Fruit fly (Drosophila melanogaster) whole organism, prepupa: ENCODE data around the gene CG15386.

Experiments
- CG10631 ChIP-seq: fragments of 200-800 bp; sonication (Bioruptor generic); optimal IDR thresholded peaks from 2 replicates; lab custom pipeline; 2016; ENCODE audit warnings: missing biosample characterization, missing genetic modification characterization
- CG11294 ChIP-seq: fragments of 200-800 bp; sonication (Bioruptor generic); IDR thresholded peaks from 2 replicates; pipeline ENCODE4 v1.3.6; 2022; ENCODE audit warnings: missing biosample characterization, missing genetic modification characterization
- CG11902 ChIP-seq: fragments of 200-800 bp; sonication (Bioruptor generic); optimal IDR thresholded peaks from 3 replicates; lab custom pipeline; 2016; ENCODE audit warnings: missing biosample characterization, missing genetic modification characterization
- CG16779 ChIP-seq: fragments of 200-800 bp; sonication (Bioruptor generic); optimal IDR thresholded peaks from 3 replicates; lab custom pipeline; 2017; ENCODE audit warnings: missing biosample characterization, mild to moderate bottlenecking, missing genetic modification characterization
- CG3032 ChIP-seq: fragments of 200-800 bp; optimal IDR thresholded peaks from 2 replicates; lab custom pipeline; 2019; ENCODE audit warnings: missing biosample characterization, mild to moderate bottlenecking, missing genetic modification characterization, moderate library complexity
- CG31627 ChIP-seq: fragments of 200-800 bp; sonication (Bioruptor generic); optimal IDR thresholded peaks from 3 replicates; lab custom pipeline; 2016; ENCODE audit warnings: missing biosample characterization, missing genetic modification characterization
- CG32006 ChIP-seq: fragments of 200-800 bp; sonication (Bioruptor generic); optimal IDR thresholded peaks from 3 replicates; lab custom pipeline; 2017; ENCODE audit warnings: missing biosample characterization, mild to moderate bottlenecking, missing genetic modification characterization
- CG34406 ChIP-seq: fragments of 200-800 bp; sonication (Bioruptor generic); optimal IDR thresholded peaks from 3 replicates; lab custom pipeline; 2016; ENCODE audit warnings: missing biosample characterization, missing genetic modification characterization
- CG3919 ChIP-seq: fragments of 200-800 bp; sonication (Bioruptor generic); optimal IDR thresholded peaks from 3 replicates; lab custom pipeline; 2016; ENCODE audit warnings: missing biosample characterization, missing genetic modification characterization
- CG6792 ChIP-seq: fragments of 200-800 bp; sonication (Bioruptor generic); optimal IDR thresholded peaks from 3 replicates; lab custom pipeline; 2016; ENCODE audit warnings: missing biosample characterization, missing genetic modification characterization
- CG6854 ChIP-seq: fragments of 200-800 bp; sonication (Bioruptor generic); optimal IDR thresholded peaks from 2 replicates; lab custom pipeline; 2017; ENCODE audit warnings: missing biosample characterization, mild to moderate bottlenecking, missing genetic modification characterization
- CG7368 ChIP-seq: fragments of 200-800 bp; sonication (Bioruptor generic); optimal IDR thresholded peaks from 3 replicates; lab custom pipeline; 2016; ENCODE audit warnings: missing biosample characterization, missing genetic modification characterization
- CG8119 ChIP-seq: fragments of 200-800 bp; sonication (Bioruptor generic); IDR thresholded peaks from 3 replicates; pipeline ENCODE4 v1.3.6; 2022; ENCODE audit warnings: missing biosample characterization, missing genetic modification characterization
- CG8319 ChIP-seq: fragments of 200-800 bp; sonication (Bioruptor generic); optimal IDR thresholded peaks from 3 replicates; lab custom pipeline; 2016; ENCODE audit warnings: missing biosample characterization, missing genetic modification characterization
- CG9139 ChIP-seq: fragments of 200-800 bp; sonication (Bioruptor generic); optimal IDR thresholded peaks from 3 replicates; lab custom pipeline; 2017; ENCODE audit warnings: missing biosample characterization, mild to moderate bottlenecking, missing genetic modification characterization
- Eip75B ChIP-seq: fragments of 200-800 bp; sonication (Bioruptor generic); optimal IDR thresholded peaks from 3 replicates; lab custom pipeline; 2016; ENCODE audit warnings: missing biosample characterization, missing genetic modification characterization
- Eip78C ChIP-seq: fragments of 200-800 bp; sonication (Bioruptor generic); peaks from one replicate; lab custom pipeline; 2016; ENCODE audit warnings: missing biosample characterization, missing genetic modification characterization
- Ets21C ChIP-seq: fragments of 200-800 bp; sonication (Bioruptor generic); optimal IDR thresholded peaks from 3 replicates; lab custom pipeline; 2016; ENCODE audit warnings: missing biosample characterization, missing genetic modification characterization
- Ets96B ChIP-seq: fragments of 200-800 bp; optimal IDR thresholded peaks from 2 replicates; lab custom pipeline; 2019; ENCODE audit warnings: missing biosample characterization, mild to moderate bottlenecking, missing genetic modification characterization, moderate library complexity
- Hr39 ChIP-seq: fragments of 200-800 bp; sonication (Bioruptor generic); optimal IDR thresholded peaks from 2 replicates; lab custom pipeline; 2016; ENCODE audit warnings: missing biosample characterization, missing genetic modification characterization
- Lpt ChIP-seq: fragments of 200-800 bp; sonication (Bioruptor generic); optimal IDR thresholded peaks from 3 replicates; lab custom pipeline; 2016; ENCODE audit warnings: missing biosample characterization, missing genetic modification characterization
- Met ChIP-seq: fragments of 200-800 bp; sonication (Bioruptor generic); optimal IDR thresholded peaks from 3 replicates; lab custom pipeline; 2016; ENCODE audit warnings: missing biosample characterization, missing genetic modification characterization
- Sox102F ChIP-seq: fragments of 200-800 bp; sonication (Bioruptor generic); optimal IDR thresholded peaks from 2 replicates; lab custom pipeline; 2016; ENCODE audit warnings: missing biosample characterization, mild to moderate bottlenecking, missing genetic modification characterization
- Sox14 ChIP-seq: fragments of 200-800 bp; sonication (Bioruptor generic); optimal IDR thresholded peaks from 3 replicates; lab custom pipeline; 2016; ENCODE audit warnings: missing biosample characterization, missing genetic modification characterization
- Sox15 ChIP-seq: fragments of 200-800 bp; sonication (Bioruptor generic); optimal IDR thresholded peaks from 3 replicates; lab custom pipeline; 2016; ENCODE audit warnings: missing biosample characterization, missing genetic modification characterization
- achi ChIP-seq: fragments of 200-800 bp; sonication (Bioruptor generic); optimal IDR thresholded peaks from 3 replicates; lab custom pipeline; 2016; ENCODE audit warnings: missing biosample characterization, missing genetic modification characterization
- cyc ChIP-seq: fragments of 200-800 bp; sonication (Bioruptor generic); optimal IDR thresholded peaks from 3 replicates; lab custom pipeline; 2016; ENCODE audit warnings: missing biosample characterization, missing genetic modification characterization
- dac ChIP-seq: fragments of 200-800 bp; sonication (Bioruptor generic); optimal IDR thresholded peaks from 2 replicates; lab custom pipeline; 2017; ENCODE audit warnings: missing biosample characterization, mild to moderate bottlenecking, missing genetic modification characterization
- eg ChIP-seq: fragments of 200-800 bp; sonication (Bioruptor generic); IDR thresholded peaks from 3 replicates; pipeline ENCODE4 v1.3.6; 2022; ENCODE audit warnings: missing biosample characterization, missing genetic modification characterization
- esn ChIP-seq: fragments of 200-800 bp; sonication (Bioruptor generic); optimal IDR thresholded peaks from 2 replicates; lab custom pipeline; 2016; ENCODE audit warnings: missing biosample characterization, mild to moderate bottlenecking, missing genetic modification characterization, moderate library complexity
- fd85E ChIP-seq: fragments of 200-800 bp; sonication (Bioruptor generic); optimal IDR thresholded peaks from 3 replicates; lab custom pipeline; 2016; ENCODE audit warnings: missing biosample characterization, missing genetic modification characterization
- fkh ChIP-seq: fragments of 200-800 bp; sonication (Bioruptor generic); optimal IDR thresholded peaks from 3 replicates; lab custom pipeline; 2017; ENCODE audit warnings: missing biosample characterization, mild to moderate bottlenecking, missing genetic modification characterization, moderate library complexity
- net ChIP-seq: fragments of 200-800 bp; sonication (Bioruptor generic); optimal IDR thresholded peaks from 3 replicates; lab custom pipeline; 2016; ENCODE audit warnings: missing biosample characterization, missing genetic modification characterization
- pdm3 ChIP-seq: fragments of 200-800 bp; sonication (Bioruptor generic); optimal IDR thresholded peaks from 3 replicates; lab custom pipeline; 2016; ENCODE audit warnings: missing biosample characterization, missing genetic modification characterization
- salr ChIP-seq, 2 experiments: fragments of 200-800 bp; sonication (Bioruptor generic); optimal IDR thresholded peaks; 3 replicates each; lab custom pipeline; 2016 to 2018; ENCODE audit warnings: missing biosample characterization in 2 of 2, missing genetic modification characterization in 2 of 2, mild to moderate bottlenecking in 1 of 2
- ss ChIP-seq, 2 experiments: fragments of 200-800 bp; sonication (Bioruptor generic); optimal IDR thresholded peaks; 2 replicates in 1 of 2; 3 replicates in 1 of 2; lab custom pipeline; 2017 to 2018; ENCODE audit warnings: mild to moderate bottlenecking in 2 of 2, missing biosample characterization in 2 of 2, missing genetic modification characterization in 2 of 2, moderate library complexity in 1 of 2
- topi ChIP-seq: fragments of 200-800 bp; sonication (Bioruptor generic); optimal IDR thresholded peaks from 3 replicates; lab custom pipeline; 2016; ENCODE audit warnings: missing biosample characterization, missing genetic modification characterization

The CG15386 gene

dm6 chr2L:2217067-2217684 lies at the start of gene CG15386, which contains the start of the genes CG42371 and mio:
Gene CG15386 (minus strand): TSS chr2L:2217246.
Gene CG42371 (minus strand): TSS chr2L:2217246.
Gene mio (plus strand): TSS chr2L:2217290.
- TF ChIP-seq Ets96B (tag; lab: Kevin White, UChicago): peak; percentile 11
- TF ChIP-seq ss (GFP tag; optimal IDR thresholded peaks at IDR 0.05; lab: Kevin White, UChicago): peak in 1 of 2 experiments; percentile 51
- TF ChIP-seq Sox14 (GFP tag; lab: Kevin White, UChicago): peak; percentile 30
- peak; percentile 35 for TF ChIP-seq fkh (GFP tag; lab: Kevin White, UChicago)
- TF ChIP-seq CG3032 (tag; lab: Kevin White, UChicago): peak; percentile 5
- TF ChIP-seq Eip78C: peak; percentile 59
- no peak for TF ChIP-seq CG6792
- TF ChIP-seq Eip75B (GFP tag; lab: Kevin White, UChicago): no peak
- peak; percentile 42 for TF ChIP-seq esn (GFP tag; lab: Kevin White, UChicago)
- TF ChIP-seq topi (GFP tag; lab: Kevin White, UChicago): peak; percentile 38
- TF ChIP-seq CG6854 (GFP tag; lab: Kevin White, UChicago): peak; percentile 11
- no peak for TF ChIP-seq Sox15
- TF ChIP-seq cyc: peak; percentile 1
- TF ChIP-seq, all 60 proteins: peak for 10

- TF ChIP-seq CG7368: no peak
- no peak for TF ChIP-seq CG3919
- TF ChIP-seq Lpt: no peak
- TF ChIP-seq pdm3 (GFP tag; lab: Kevin White, UChicago): no peak
- TF ChIP-seq Ets21C: no peak
- no peak for TF ChIP-seq ss (GFP tag; optimal IDR thresholded peaks at IDR 0.05; lab: Kevin White, UChicago)
- TF ChIP-seq CG16779 (tag; lab: Kevin White, UChicago): no peak
- TF ChIP-seq Eip78C: no peak
- no peak for TF ChIP-seq Met (GFP tag; lab: Kevin White, UChicago)
- no peak for TF ChIP-seq CG31627 (GFP tag; lab: Kevin White, UChicago)
- no peak for TF ChIP-seq Sox102F (GFP tag; lab: Kevin White, UChicago)
- TF ChIP-seq Eip75B (GFP tag; lab: Kevin White, UChicago): no peak
- no peak for TF ChIP-seq net (GFP tag; lab: Kevin White, UChicago)
- no peak for TF ChIP-seq CG34406
- no peak for TF ChIP-seq Hr39
- no peak for TF ChIP-seq achi (GFP tag; lab: Kevin White, UChicago)
- no peak for TF ChIP-seq CG11294
- TF ChIP-seq CG8319 (GFP tag; lab: Kevin White, UChicago): no peak
Observed at dm6 chr2L:2265221-2265620, 48.2 kb upstream of the CG15386 start, which contains the start of gene CG34049. Gene CG34049 (minus strand): TSS chr2L:2265321.

dm6 chr2L:2263142-2263541 lies 46.1 kb upstream of the CG15386 start, which contains the start of gene CG4270:
Gene CG4270 (plus strand): TSS chr2L:2263442.
- no peak for TF ChIP-seq CG31627 (GFP tag; lab: Kevin White, UChicago)
- no peak for TF ChIP-seq pdm3 (GFP tag; lab: Kevin White, UChicago)
- no peak for TF ChIP-seq fd85E (GFP tag; lab: Kevin White, UChicago)
- no peak for TF ChIP-seq salr (GFP tag; optimal IDR thresholded peaks at IDR 0.05; lab: Kevin White, UChicago)
- TF ChIP-seq Met (GFP tag; lab: Kevin White, UChicago): no peak
- no peak for TF ChIP-seq dac (GFP tag; lab: Kevin White, UChicago)
- no peak for TF ChIP-seq achi (GFP tag; lab: Kevin White, UChicago)
- no peak for TF ChIP-seq Lpt
- no peak for TF ChIP-seq CG32006 (GFP tag; lab: Kevin White, UChicago)
- TF ChIP-seq CG11902 (GFP tag; lab: Kevin White, UChicago): no peak
- TF ChIP-seq Ets21C: no peak
- TF ChIP-seq CG9139 (GFP tag; lab: Kevin White, UChicago): no peak
- no peak for TF ChIP-seq Sox14 (GFP tag; lab: Kevin White, UChicago)
- no peak for TF ChIP-seq esn (GFP tag; lab: Kevin White, UChicago)
- TF ChIP-seq topi (GFP tag; lab: Kevin White, UChicago): no peak

dm6 chr2L:2254950-2255349 lies 37.9 kb upstream of the CG15386 start, which contains the start of gene Send1:
Gene Send1 (minus strand): TSS chr2L:2255050.
- TF ChIP-seq CG8319 (GFP tag; lab: Kevin White, UChicago): no peak
- TF ChIP-seq CG10631 (GFP tag; lab: Kevin White, UChicago): no peak
- TF ChIP-seq CG8119 (GFP tag; lab: Robert Waterston, UW): no peak
- no peak for TF ChIP-seq fkh (GFP tag; lab: Kevin White, UChicago)
- TF ChIP-seq CG16779 (tag; lab: Kevin White, UChicago): no peak
- no peak for TF ChIP-seq Eip78C
- no peak for TF ChIP-seq eg (GFP tag; lab: Robert Waterston, UW)
- TF ChIP-seq Eip75B (GFP tag; lab: Kevin White, UChicago): no peak
- no peak for TF ChIP-seq Lpt
